Worm (Caenorhabditis elegans): ENCODE results near the gene F32G8.3.

ce11 chrV:10536095-10536691 lies 18.9 kb downstream of the F32G8.3 start, which contains the start of gene ppm-1.A:
- TF ChIP-seq mdl-1 (tag; optimal IDR thresholded peaks at IDR 0.05) (no peak), ama-1 (optimal IDR thresholded peaks at IDR 0.05) (peak; percentile 18), nhr-76 (tag; optimal IDR thresholded peaks at IDR 0.05) (no peak), ceh-82 (tag; optimal IDR thresholded peaks at IDR 0.05) (no peak), unc-39 (tag; optimal IDR thresholded peaks at IDR 0.05) (no peak), nhr-77 (tag; optimal IDR thresholded peaks at IDR 0.05) (peak; percentile 54)
